Fruit fly (Drosophila melanogaster) whole organism, prepupa: Measurements from ENCODE around the gene Ciz1.

ENCODE experiments used
- Blimp-1 ChIP-seq: fragments of 200-800 bp; sonication (Bioruptor generic); optimal IDR thresholded peaks from 3 replicates; lab custom pipeline; 2017; ENCODE audit warnings: missing biosample characterization, missing genetic modification characterization, mild to moderate bottlenecking, moderate library complexity, missing genetic modification reagents
- CG10631 ChIP-seq: fragments of 200-800 bp; sonication (Bioruptor generic); optimal IDR thresholded peaks from 2 replicates; lab custom pipeline; 2016; ENCODE audit warnings: missing biosample characterization, missing genetic modification characterization
- CG10669 ChIP-seq: fragments of 200-800 bp; sonication (Bioruptor generic); optimal IDR thresholded peaks from 3 replicates; lab custom pipeline; 2018; ENCODE audit warnings: missing biosample characterization, mild to moderate bottlenecking, missing genetic modification characterization, moderate library complexity
- CG11294 ChIP-seq: fragments of 200-800 bp; sonication (Bioruptor generic); IDR thresholded peaks from 2 replicates; pipeline ENCODE4 v1.3.6; 2022; ENCODE audit warnings: missing biosample characterization, missing genetic modification characterization
- CG11762 ChIP-seq: fragments of 200-800 bp; sonication (Bioruptor generic); optimal IDR thresholded peaks from 3 replicates; lab custom pipeline; 2016; ENCODE audit warnings: missing biosample characterization, missing genetic modification characterization; ENCODE audit not compliant: insufficient read depth
- CG11902 ChIP-seq: fragments of 200-800 bp; sonication (Bioruptor generic); optimal IDR thresholded peaks from 3 replicates; lab custom pipeline; 2016; ENCODE audit warnings: missing biosample characterization, missing genetic modification characterization
- CG1621 ChIP-seq: fragments of 200-800 bp; sonication (Bioruptor generic); optimal IDR thresholded peaks from 3 replicates; lab custom pipeline; 2018; ENCODE audit warnings: missing biosample characterization, mild to moderate bottlenecking, missing genetic modification characterization
- CG16779 ChIP-seq: fragments of 200-800 bp; sonication (Bioruptor generic); optimal IDR thresholded peaks from 3 replicates; lab custom pipeline; 2017; ENCODE audit warnings: missing biosample characterization, mild to moderate bottlenecking, missing genetic modification characterization
- CG3032 ChIP-seq: fragments of 200-800 bp; optimal IDR thresholded peaks from 2 replicates; lab custom pipeline; 2019; ENCODE audit warnings: missing biosample characterization, mild to moderate bottlenecking, missing genetic modification characterization, moderate library complexity
- CG31627 ChIP-seq: fragments of 200-800 bp; sonication (Bioruptor generic); optimal IDR thresholded peaks from 3 replicates; lab custom pipeline; 2016; ENCODE audit warnings: missing biosample characterization, missing genetic modification characterization
- CG32006 ChIP-seq: fragments of 200-800 bp; sonication (Bioruptor generic); optimal IDR thresholded peaks from 3 replicates; lab custom pipeline; 2017; ENCODE audit warnings: missing biosample characterization, mild to moderate bottlenecking, missing genetic modification characterization
- CG34406 ChIP-seq: fragments of 200-800 bp; sonication (Bioruptor generic); optimal IDR thresholded peaks from 3 replicates; lab custom pipeline; 2016; ENCODE audit warnings: missing biosample characterization, missing genetic modification characterization
- CG3919 ChIP-seq: fragments of 200-800 bp; sonication (Bioruptor generic); optimal IDR thresholded peaks from 3 replicates; lab custom pipeline; 2016; ENCODE audit warnings: missing biosample characterization, missing genetic modification characterization
- CG4318 ChIP-seq: fragments of 200-800 bp; sonication (Bioruptor generic); optimal IDR thresholded peaks from 3 replicates; lab custom pipeline; 2017; ENCODE audit warnings: missing biosample characterization, mild to moderate bottlenecking, missing genetic modification characterization
- CG6276 ChIP-seq: fragments of 200-800 bp; sonication (Bioruptor generic); optimal IDR thresholded peaks from 2 replicates; lab custom pipeline; 2017; ENCODE audit warnings: missing biosample characterization, mild to moderate bottlenecking, missing genetic modification characterization
- CG6854 ChIP-seq: fragments of 200-800 bp; sonication (Bioruptor generic); optimal IDR thresholded peaks from 2 replicates; lab custom pipeline; 2017; ENCODE audit warnings: missing biosample characterization, mild to moderate bottlenecking, missing genetic modification characterization
- CG7368 ChIP-seq: fragments of 200-800 bp; sonication (Bioruptor generic); optimal IDR thresholded peaks from 3 replicates; lab custom pipeline; 2016; ENCODE audit warnings: missing biosample characterization, missing genetic modification characterization
- CG8119 ChIP-seq: fragments of 200-800 bp; sonication (Bioruptor generic); IDR thresholded peaks from 3 replicates; pipeline ENCODE4 v1.3.6; 2022; ENCODE audit warnings: missing biosample characterization, missing genetic modification characterization
- CG8632 ChIP-seq: fragments of 200-800 bp; sonication (Bioruptor generic); optimal IDR thresholded peaks from 3 replicates; lab custom pipeline; 2016; ENCODE audit warnings: missing biosample characterization, missing genetic modification characterization
- CG9139 ChIP-seq: fragments of 200-800 bp; sonication (Bioruptor generic); optimal IDR thresholded peaks from 3 replicates; lab custom pipeline; 2017; ENCODE audit warnings: missing biosample characterization, mild to moderate bottlenecking, missing genetic modification characterization
- Eip75B ChIP-seq: fragments of 200-800 bp; sonication (Bioruptor generic); optimal IDR thresholded peaks from 3 replicates; lab custom pipeline; 2016; ENCODE audit warnings: missing biosample characterization, missing genetic modification characterization
- Eip78C ChIP-seq: fragments of 200-800 bp; sonication (Bioruptor generic); peaks from one replicate; lab custom pipeline; 2016; ENCODE audit warnings: missing biosample characterization, missing genetic modification characterization
- Ets21C ChIP-seq: fragments of 200-800 bp; sonication (Bioruptor generic); optimal IDR thresholded peaks from 3 replicates; lab custom pipeline; 2016; ENCODE audit warnings: missing biosample characterization, missing genetic modification characterization
- Ets96B ChIP-seq: fragments of 200-800 bp; optimal IDR thresholded peaks from 2 replicates; lab custom pipeline; 2019; ENCODE audit warnings: missing biosample characterization, mild to moderate bottlenecking, missing genetic modification characterization, moderate library complexity
- Hr39 ChIP-seq: fragments of 200-800 bp; sonication (Bioruptor generic); optimal IDR thresholded peaks from 2 replicates; lab custom pipeline; 2016; ENCODE audit warnings: missing biosample characterization, missing genetic modification characterization
- Lpt ChIP-seq: fragments of 200-800 bp; sonication (Bioruptor generic); optimal IDR thresholded peaks from 3 replicates; lab custom pipeline; 2016; ENCODE audit warnings: missing biosample characterization, missing genetic modification characterization
- Met ChIP-seq: fragments of 200-800 bp; sonication (Bioruptor generic); optimal IDR thresholded peaks from 3 replicates; lab custom pipeline; 2016; ENCODE audit warnings: missing biosample characterization, missing genetic modification characterization
- OdsH ChIP-seq: fragments of 200-800 bp; sonication (Bioruptor generic); optimal IDR thresholded peaks from 3 replicates; lab custom pipeline; 2016; ENCODE audit warnings: missing biosample characterization, missing genetic modification characterization
- Sox102F ChIP-seq: fragments of 200-800 bp; sonication (Bioruptor generic); optimal IDR thresholded peaks from 2 replicates; lab custom pipeline; 2016; ENCODE audit warnings: missing biosample characterization, mild to moderate bottlenecking, missing genetic modification characterization
- Sox14 ChIP-seq: fragments of 200-800 bp; sonication (Bioruptor generic); optimal IDR thresholded peaks from 3 replicates; lab custom pipeline; 2016; ENCODE audit warnings: missing biosample characterization, missing genetic modification characterization
- Sox15 ChIP-seq: fragments of 200-800 bp; sonication (Bioruptor generic); optimal IDR thresholded peaks from 3 replicates; lab custom pipeline; 2016; ENCODE audit warnings: missing biosample characterization, missing genetic modification characterization
- achi ChIP-seq: fragments of 200-800 bp; sonication (Bioruptor generic); optimal IDR thresholded peaks from 3 replicates; lab custom pipeline; 2016; ENCODE audit warnings: missing biosample characterization, missing genetic modification characterization
- acj6 ChIP-seq: fragments of 200-800 bp; sonication (Bioruptor generic); optimal IDR thresholded peaks from 3 replicates; lab custom pipeline; 2016; ENCODE audit warnings: missing biosample characterization, missing genetic modification characterization
- cyc ChIP-seq: fragments of 200-800 bp; sonication (Bioruptor generic); optimal IDR thresholded peaks from 3 replicates; lab custom pipeline; 2016; ENCODE audit warnings: missing biosample characterization, missing genetic modification characterization
- dac ChIP-seq: fragments of 200-800 bp; sonication (Bioruptor generic); optimal IDR thresholded peaks from 2 replicates; lab custom pipeline; 2017; ENCODE audit warnings: missing biosample characterization, mild to moderate bottlenecking, missing genetic modification characterization
- dsx ChIP-seq: fragments of 200-800 bp; optimal IDR thresholded peaks from 3 replicates; lab custom pipeline; 2019; ENCODE audit warnings: missing biosample characterization, mild to moderate bottlenecking, missing genetic modification characterization, moderate library complexity; ENCODE audit not compliant: poor library complexity, severe bottlenecking
- esn ChIP-seq: fragments of 200-800 bp; sonication (Bioruptor generic); optimal IDR thresholded peaks from 2 replicates; lab custom pipeline; 2016; ENCODE audit warnings: missing biosample characterization, mild to moderate bottlenecking, missing genetic modification characterization, moderate library complexity
- fd59A ChIP-seq: fragments of 200-800 bp; sonication (Bioruptor generic); optimal IDR thresholded peaks from 2 replicates; lab custom pipeline; 2017; ENCODE audit warnings: missing biosample characterization, mild to moderate bottlenecking, missing genetic modification characterization, missing genetic modification reagents
- fd85E ChIP-seq: fragments of 200-800 bp; sonication (Bioruptor generic); optimal IDR thresholded peaks from 3 replicates; lab custom pipeline; 2016; ENCODE audit warnings: missing biosample characterization, missing genetic modification characterization
- fkh ChIP-seq: fragments of 200-800 bp; sonication (Bioruptor generic); optimal IDR thresholded peaks from 3 replicates; lab custom pipeline; 2017; ENCODE audit warnings: missing biosample characterization, mild to moderate bottlenecking, missing genetic modification characterization, moderate library complexity
- lz ChIP-seq: fragments of 200-800 bp; sonication (Bioruptor generic); optimal IDR thresholded peaks from 3 replicates; lab custom pipeline; 2016; ENCODE audit warnings: missing biosample characterization, missing genetic modification characterization
- pdm3 ChIP-seq: fragments of 200-800 bp; sonication (Bioruptor generic); optimal IDR thresholded peaks from 3 replicates; lab custom pipeline; 2016; ENCODE audit warnings: missing biosample characterization, missing genetic modification characterization
- salr ChIP-seq, 2 experiments: fragments of 200-800 bp; sonication (Bioruptor generic); optimal IDR thresholded peaks; 3 replicates each; lab custom pipeline; 2016 to 2018; ENCODE audit warnings: missing biosample characterization in 2 of 2, missing genetic modification characterization in 2 of 2, mild to moderate bottlenecking in 1 of 2
- spab ChIP-seq: fragments of 200-800 bp; sonication (Bioruptor generic); optimal IDR thresholded peaks from 2 replicates; lab custom pipeline; 2017; ENCODE audit warnings: missing biosample characterization, mild to moderate bottlenecking, missing genetic modification characterization, missing genetic modification reagents
- ss ChIP-seq, 2 experiments: fragments of 200-800 bp; sonication (Bioruptor generic); optimal IDR thresholded peaks; 2 replicates in 1 of 2; 3 replicates in 1 of 2; lab custom pipeline; 2017 to 2018; ENCODE audit warnings: mild to moderate bottlenecking in 2 of 2, missing biosample characterization in 2 of 2, missing genetic modification characterization in 2 of 2, moderate library complexity in 1 of 2
- topi ChIP-seq: fragments of 200-800 bp; sonication (Bioruptor generic); optimal IDR thresholded peaks from 3 replicates; lab custom pipeline; 2016; ENCODE audit warnings: missing biosample characterization, missing genetic modification characterization
- vri ChIP-seq: fragments of 200-800 bp; sonication (Bioruptor generic); optimal IDR thresholded peaks from 3 replicates; lab custom pipeline; 2016; ENCODE audit warnings: missing biosample characterization, mild to moderate bottlenecking, missing genetic modification characterization

The Ciz1 gene

dm6 chr3L:9853895-9854470 lies 10.5 kb upstream of the Ciz1 start (continued):
- TF ChIP-seq CG11762 (GFP tag; lab: Kevin White, UChicago) (no peak), Sox14 (GFP tag; lab: Kevin White, UChicago) (peak; percentile 62), Eip78C (GFP tag; lab: Kevin White, UChicago) (no peak), CG32006 (no peak), spab (GFP tag; lab: Kevin White, UChicago) (no peak), Ets21C (GFP tag; lab: Kevin White, UChicago) (no peak)

DNA sequence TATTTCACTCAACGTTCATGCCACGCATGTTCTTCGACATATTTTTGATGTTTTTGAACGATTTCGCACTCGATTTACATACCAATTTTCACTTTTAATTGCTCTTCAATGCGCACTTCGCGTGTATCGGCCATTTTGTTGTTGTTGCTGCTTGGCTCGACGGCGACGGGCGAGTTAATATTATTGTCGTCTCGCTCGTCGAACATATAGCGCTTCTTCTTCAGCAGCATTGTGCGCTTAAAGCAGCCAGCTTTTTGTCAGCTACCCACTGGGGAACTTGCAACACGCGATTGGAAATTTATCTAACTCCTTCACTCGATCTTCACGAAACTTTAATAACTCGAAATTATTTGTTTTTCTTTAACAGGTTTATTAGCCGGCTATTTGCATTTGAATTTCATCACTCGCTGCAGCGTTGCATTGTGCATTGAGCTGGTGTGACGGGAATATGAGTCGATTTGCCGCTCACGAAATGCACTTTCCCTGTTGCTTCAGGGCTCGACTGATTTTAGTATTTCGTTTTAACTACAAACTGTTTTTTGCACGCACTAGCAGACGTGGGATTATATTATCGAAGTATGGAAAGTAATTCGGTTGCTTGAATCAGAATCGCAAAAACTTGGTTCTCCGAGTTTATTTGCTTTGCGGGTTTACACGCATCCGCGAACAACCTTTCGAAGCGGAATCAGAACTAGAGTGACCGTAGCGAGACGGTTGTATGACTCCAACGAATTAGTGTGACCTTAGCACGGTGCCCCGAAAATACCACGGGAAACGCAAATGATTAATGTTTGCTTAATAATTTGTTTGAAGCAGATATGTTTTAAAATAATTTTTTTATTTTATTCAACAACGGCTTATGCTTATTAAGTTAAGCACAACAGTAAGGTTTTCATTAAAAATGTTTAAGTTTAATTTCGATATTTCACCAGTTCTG lies 9.6 kb upstream of the Ciz1 start, which contains the start of gene RasGAP1:
RasGAP1 (minus strand) TSS at position 703 of the 937 bp plus-strand sequence.
- TF ChIP-seq CG10631 (no peak), lz (GFP tag; lab: Kevin White, UChicago) (peak; percentile 17), CG11902 (GFP tag; lab: Kevin White, UChicago) (no peak), pdm3 (no peak), fkh (GFP tag; lab: Kevin White, UChicago) (peak; percentile 79), CG7368 (GFP tag; lab: Kevin White, UChicago) (no peak), CG31627 (GFP tag; lab: Kevin White, UChicago) (peak; percentile 11), achi (no peak), CG4318 (GFP tag; lab: Kevin White, UChicago) (no peak), fd59A (GFP tag; lab: Kevin White, UChicago) (no peak), CG8119 (GFP tag; lab: Robert Waterston, UW) (no peak), dsx (GFP tag; lab: Kevin White, UChicago) (no peak), CG3032 (tag; lab: Kevin White, UChicago) (no peak), OdsH (GFP tag; lab: Kevin White, UChicago) (no peak), Eip75B (GFP tag; lab: Kevin White, UChicago) (no peak), Sox15 (no peak), CG8632 (GFP tag; lab: Kevin White, UChicago) (no peak), CG3919 (no peak), Blimp-1 (GFP tag; lab: Kevin White, UChicago) (peak; percentile 67), Lpt (GFP tag; lab: Kevin White, UChicago) (no peak), Eip78C (GFP tag; lab: Kevin White, UChicago) (peak; percentile 61), CG10669 (GFP tag; lab: Kevin White, UChicago) (no peak), CG11762 (GFP tag; lab: Kevin White, UChicago) (no peak), acj6 (GFP tag; lab: Kevin White, UChicago) (no peak), dac (GFP tag; lab: Kevin White, UChicago) (no peak), ss (GFP tag; optimal IDR thresholded peaks at IDR 0.05; lab: Kevin White, UChicago) (no peak), salr (GFP tag; optimal IDR thresholded peaks at IDR 0.05; lab: Kevin White, UChicago) (no peak), CG16779 (tag; lab: Kevin White, UChicago) (no peak), spab (GFP tag; lab: Kevin White, UChicago) (no peak), CG11294 (no peak), esn (GFP tag; lab: Kevin White, UChicago) (no peak), CG34406 (GFP tag; lab: Kevin White, UChicago) (no peak), CG6276 (GFP tag; lab: Kevin White, UChicago) (peak; percentile 84), CG6854 (peak; percentile 17), Ets96B (tag; lab: Kevin White, UChicago) (no peak), CG9139 (no peak), Met (GFP tag; lab: Kevin White, UChicago) (no peak), cyc (no peak), topi (GFP tag; lab: Kevin White, UChicago) (no peak), Hr39 (GFP tag; lab: Kevin White, UChicago) (no peak), CG1621 (no peak), vri (GFP tag; lab: Kevin White, UChicago) (no peak), fd85E (GFP tag; lab: Kevin White, UChicago) (no peak), Sox102F (no peak)
